Comparison of ENCODE assay signal across 6 fruit fly cellular contexts in genomic region chrX:7937588-7938481, dm6.
TF ChIP-seq lines count a peak whose summit lies in the region.

No protein-coding gene starts in this region.

- peak; percentile 26 for TF ChIP-seq CTCF in whole organism, embryonic (GFP tag; optimal IDR thresholded peaks at IDR 0.05; lab: Kevin White, UChicago)

TF ChIP-seq in whole organism, 6 proteins besides CTCF, POLR2A, EP300 and RAD21:
- TF ChIP-seq EcR (GFP tag; optimal IDR thresholded peaks at IDR 0.05; lab: Kevin White, UChicago) (peak in 1 of 2 experiments; percentile 91), pan (optimal IDR thresholded peaks at IDR 0.05; lab: Kevin White, UChicago) (no peak), CG8478 (optimal IDR thresholded peaks at IDR 0.05; lab: Kevin White, UChicago) (peak; percentile 34)

TF ChIP-seq in whole organism, adult, 20 proteins besides CTCF, POLR2A, EP300 and RAD21 (continues in another document):
- TF ChIP-seq cnc (optimal IDR thresholded peaks at IDR 0.05; lab: Kevin White, UChicago) (no peak), Clk (GFP tag; optimal IDR thresholded peaks at IDR 0.05; lab: Kevin White, UChicago) (peak; percentile 71), bab1 (GFP tag; optimal IDR thresholded peaks at IDR 0.05; lab: Kevin White, UChicago) (peak; percentile 64), CG5204 (GFP tag; optimal IDR thresholded peaks at IDR 0.05; lab: Kevin White, UChicago) (peak; percentile 83), CG14711 (tag; optimal IDR thresholded peaks at IDR 0.05; lab: Kevin White, UChicago) (peak; percentile 50), CG7101 (tag; optimal IDR thresholded peaks at IDR 0.05; lab: Kevin White, UChicago) (peak; percentile 75), Mnt (GFP tag; optimal IDR thresholded peaks at IDR 0.05; lab: Kevin White, UChicago) (peak; percentile 69), ovo (GFP tag; optimal IDR thresholded peaks at IDR 0.05; lab: Kevin White, UChicago) (no peak), CG33017 (tag; optimal IDR thresholded peaks at IDR 0.05; lab: Kevin White, UChicago) (no peak), cic (GFP tag; optimal IDR thresholded peaks at IDR 0.05; lab: Kevin White, UChicago) (no peak), CG7045 (GFP tag; optimal IDR thresholded peaks at IDR 0.05; lab: Kevin White, UChicago) (peak; percentile 86), pad (GFP tag; optimal IDR thresholded peaks at IDR 0.05; lab: Kevin White, UChicago) (peak; percentile 89), Hr96 (GFP tag; optimal IDR thresholded peaks at IDR 0.05; lab: Kevin White, UChicago) (peak; percentile 94), CG12768 (GFP tag; optimal IDR thresholded peaks at IDR 0.05; lab: Kevin White, UChicago) (peak; percentile 73), toe (GFP tag; optimal IDR thresholded peaks at IDR 0.05; lab: Kevin White, UChicago) (peak; percentile 60), Crg-1 (GFP tag; optimal IDR thresholded peaks at IDR 0.05; lab: Kevin White, UChicago) (peak; percentile 79), CG11617 (GFP tag; optimal IDR thresholded peaks at IDR 0.05; lab: Kevin White, UChicago) (peak; percentile 92), CG1620 (GFP tag; optimal IDR thresholded peaks at IDR 0.05; lab: Kevin White, UChicago) (peak; percentile 79)

TF ChIP-seq in whole organism, embryonic, 481 proteins besides CTCF, POLR2A, EP300 and RAD21 (continues in another document):
- TF ChIP-seq bigmax (GFP tag; optimal IDR thresholded peaks at IDR 0.05; lab: Kevin White, UChicago) (no peak), Hmr (GFP tag; optimal IDR thresholded peaks at IDR 0.05; lab: Kevin White, UChicago) (peak; percentile 58), onecut (GFP tag; IDR thresholded peaks at IDR 0.05; lab: Robert Waterston, UW) (peak; percentile 71), repo (GFP tag; optimal IDR thresholded peaks at IDR 0.05; lab: Kevin White, UChicago) (peak; percentile 53), ftz-f1 (GFP tag; optimal IDR thresholded peaks at IDR 0.05; lab: Kevin White, UChicago) (no peak), ap (GFP tag; IDR thresholded peaks at IDR 0.05; lab: Robert Waterston, UW) (peak; percentile 47; the same call in 1 of the 2 replicates), CG2889 (GFP tag; IDR thresholded peaks at IDR 0.05; lab: Robert Waterston, UW) (0 out of 3 replicates have a peak, but pooled peaks have one; percentile 15), chn (GFP tag; optimal IDR thresholded peaks at IDR 0.05; lab: Kevin White, UChicago) (peak; percentile 82), Rx (GFP tag; IDR thresholded peaks at IDR 0.05; lab: Robert Waterston, UW) (peak; percentile 65; the same call in 1 of the 2 replicates), sug (tag; optimal IDR thresholded peaks at IDR 0.05; lab: Kevin White, UChicago) (peak; percentile 42), trem (tag; optimal IDR thresholded peaks at IDR 0.05; lab: Kevin White, UChicago) (peak; percentile 58), CoRest (tag; optimal IDR thresholded peaks at IDR 0.05; lab: Kevin White, UChicago) (peak; percentile 91), CG15514 (GFP tag; optimal IDR thresholded peaks at IDR 0.05; lab: Kevin White, UChicago) (peak; percentile 7), sens-2 (GFP tag; IDR thresholded peaks at IDR 0.05; lab: Robert Waterston, UW) (peak; percentile 56), ewg (GFP tag; optimal IDR thresholded peaks at IDR 0.05; lab: Kevin White, UChicago) (peak; percentile 80), chinmo (GFP tag; IDR thresholded peaks at IDR 0.05; lab: Robert Waterston, UW; ENCODE audit: partially characterized antibody) (0 out of 4 replicates have a peak, but pooled peaks have one; percentile 36)

TF ChIP-seq in whole organism, prepupa, 60 proteins besides CTCF, POLR2A, EP300 and RAD21 (continues in another document):
- TF ChIP-seq CG9139 (GFP tag; optimal IDR thresholded peaks at IDR 0.05; lab: Kevin White, UChicago) = no peak
- TF ChIP-seq eg (GFP tag; IDR thresholded peaks at IDR 0.05; lab: Robert Waterston, UW) = peak; percentile 81
- peak; percentile 88 for TF ChIP-seq Hr4 (GFP tag; optimal IDR thresholded peaks at IDR 0.05; lab: Kevin White, UChicago)
- peak; percentile 26 for TF ChIP-seq CG6854 (GFP tag; optimal IDR thresholded peaks at IDR 0.05; lab: Kevin White, UChicago)
- TF ChIP-seq Eip78C (GFP tag; lab: Kevin White, UChicago) = peak; percentile 93
- no peak for TF ChIP-seq Eip93F (GFP tag; optimal IDR thresholded peaks at IDR 0.05; lab: Kevin White, UChicago)
- peak; percentile 83 for TF ChIP-seq fd59A (GFP tag; optimal IDR thresholded peaks at IDR 0.05; lab: Kevin White, UChicago)
- TF ChIP-seq CG1621 (tag; optimal IDR thresholded peaks at IDR 0.05; lab: Kevin White, UChicago) = peak; percentile 57
- TF ChIP-seq CG6276 (GFP tag; optimal IDR thresholded peaks at IDR 0.05; lab: Kevin White, UChicago) = peak; percentile 89
- peak; percentile 79 for TF ChIP-seq CG3919 (GFP tag; optimal IDR thresholded peaks at IDR 0.05; lab: Kevin White, UChicago)
- TF ChIP-seq Smox (GFP tag; optimal IDR thresholded peaks at IDR 0.05; lab: Kevin White, UChicago) = peak; percentile 82
- peak; percentile 86 for TF ChIP-seq pdm3 (GFP tag; optimal IDR thresholded peaks at IDR 0.05; lab: Kevin White, UChicago)
- peak; percentile 64 for TF ChIP-seq CG11902 (GFP tag; optimal IDR thresholded peaks at IDR 0.05; lab: Kevin White, UChicago)
- TF ChIP-seq CG8319 (GFP tag; optimal IDR thresholded peaks at IDR 0.05; lab: Kevin White, UChicago) = peak; percentile 62
- peak; percentile 67 for TF ChIP-seq CG16779 (tag; optimal IDR thresholded peaks at IDR 0.05; lab: Kevin White, UChicago)
- peak; percentile 87 for TF ChIP-seq dac (GFP tag; optimal IDR thresholded peaks at IDR 0.05; lab: Kevin White, UChicago)
- peak; percentile 85 for TF ChIP-seq CG10631 (GFP tag; optimal IDR thresholded peaks at IDR 0.05; lab: Kevin White, UChicago)
- TF ChIP-seq spab (GFP tag; optimal IDR thresholded peaks at IDR 0.05; lab: Kevin White, UChicago) = peak; percentile 72
- TF ChIP-seq achi (GFP tag; optimal IDR thresholded peaks at IDR 0.05; lab: Kevin White, UChicago) = peak; percentile 83

TF ChIP-seq in whole organism, pupa, 21 proteins besides CTCF, POLR2A, EP300 and RAD21 (continues in another document):
- TF ChIP-seq CG10348 (GFP tag; IDR thresholded peaks at IDR 0.05; lab: Robert Waterston, UW) (peak; percentile 47), Pif1A (GFP tag; optimal IDR thresholded peaks at IDR 0.05; lab: Kevin White, UChicago) (peak; percentile 87), CG34367 (tag; optimal IDR thresholded peaks at IDR 0.05; lab: Kevin White, UChicago) (peak; percentile 64), fd96Ca (GFP tag; IDR thresholded peaks at IDR 0.05; lab: Robert Waterston, UW) (peak; percentile 85), CG4496 (GFP tag; IDR thresholded peaks at IDR 0.05; lab: Robert Waterston, UW) (no peak; the same call in 1 of the 3 replicates), CG15710 (tag; optimal IDR thresholded peaks at IDR 0.05; lab: Kevin White, UChicago) (peak; percentile 75), CG13204 (GFP tag; optimal IDR thresholded peaks at IDR 0.05; lab: Kevin White, UChicago) (no peak), EcR (GFP tag; optimal IDR thresholded peaks at IDR 0.05; lab: Kevin White, UChicago) (peak; percentile 91), CG14655 (GFP tag; optimal IDR thresholded peaks at IDR 0.05; lab: Kevin White, UChicago) (peak; percentile 90), Ets98B (GFP tag; IDR thresholded peaks at IDR 0.05; lab: Robert Waterston, UW) (peak; percentile 55; the same call in 1 of the 2 replicates), CG8159 (tag; optimal IDR thresholded peaks at IDR 0.05; lab: Kevin White, UChicago) (peak; percentile 83), gl (tag; optimal IDR thresholded peaks at IDR 0.05; lab: Kevin White, UChicago) (no peak), Snoo (tag; optimal IDR thresholded peaks at IDR 0.05; lab: Kevin White, UChicago) (peak; percentile 79), Pif1B (GFP tag; optimal IDR thresholded peaks at IDR 0.05; lab: Kevin White, UChicago) (peak; percentile 65), CG9948 (tag; optimal IDR thresholded peaks at IDR 0.05; lab: Kevin White, UChicago) (peak; percentile 75), CG17806 (tag; optimal IDR thresholded peaks at IDR 0.05; lab: Kevin White, UChicago) (peak; percentile 54), D1 (tag; optimal IDR thresholded peaks at IDR 0.05; lab: Kevin White, UChicago) (no peak), CG8301 (tag; optimal IDR thresholded peaks at IDR 0.05; lab: Kevin White, UChicago) (peak; percentile 84), CG32121 (GFP tag; IDR thresholded peaks at IDR 0.05; lab: Robert Waterston, UW) (peak; percentile 82), rn (GFP tag; IDR thresholded peaks at IDR 0.05; lab: Robert Waterston, UW) (peak; percentile 34; the same call in 1 of the 2 replicates)

TF ChIP-seq in whole organism, wandering third instar larva, 38 proteins besides CTCF, POLR2A, EP300 and RAD21 (continues in another document):
- TF ChIP-seq Dif (GFP tag; optimal IDR thresholded peaks at IDR 0.05; lab: Kevin White, UChicago; ENCODE audit: partially characterized antibody) = peak; percentile 34
- TF ChIP-seq Vsx2 (GFP tag; optimal IDR thresholded peaks at IDR 0.05; lab: Kevin White, UChicago; ENCODE audit: partially characterized antibody) = no peak
- no peak for TF ChIP-seq CrebA (GFP tag; optimal IDR thresholded peaks at IDR 0.05; lab: Kevin White, UChicago; ENCODE audit: borderline replicate concordance)
- no peak for TF ChIP-seq Rel (GFP tag; optimal IDR thresholded peaks at IDR 0.05; lab: Kevin White, UChicago)
- TF ChIP-seq Rel (tag; optimal IDR thresholded peaks at IDR 0.05; lab: Kevin White, UChicago) = peak; percentile 53
- peak; percentile 75 for TF ChIP-seq dmrt93B (GFP tag; optimal IDR thresholded peaks at IDR 0.05; lab: Kevin White, UChicago)
- peak; percentile 58 for TF ChIP-seq psq (GFP tag; optimal IDR thresholded peaks at IDR 0.05; lab: Kevin White, UChicago)
- peak in 1 of 2 experiments; percentile 80 for TF ChIP-seq foxo (GFP tag; optimal IDR thresholded peaks at IDR 0.05; lab: Kevin White, UChicago)
- no peak for TF ChIP-seq Mio (GFP tag; optimal IDR thresholded peaks at IDR 0.05; lab: Kevin White, UChicago)
- TF ChIP-seq sage (GFP tag; optimal IDR thresholded peaks at IDR 0.05; lab: Kevin White, UChicago) = no peak
- no peak for TF ChIP-seq Abd-B (GFP tag; optimal IDR thresholded peaks at IDR 0.05; lab: Kevin White, UChicago)
- no peak for TF ChIP-seq Dfd (GFP tag; optimal IDR thresholded peaks at IDR 0.05; lab: Kevin White, UChicago)
- no peak for TF ChIP-seq dsf (GFP tag; optimal IDR thresholded peaks at IDR 0.05; lab: Kevin White, UChicago; ENCODE audit: borderline replicate concordance)
- peak; percentile 71 for TF ChIP-seq br (GFP tag; optimal IDR thresholded peaks at IDR 0.05; lab: Kevin White, UChicago)
- TF ChIP-seq CG9705 (GFP tag; optimal IDR thresholded peaks at IDR 0.05; lab: Kevin White, UChicago) = peak; percentile 41
- TF ChIP-seq CG32264 (GFP tag; optimal IDR thresholded peaks at IDR 0.05; lab: Kevin White, UChicago) = peak; percentile 69
- peak; percentile 59 for TF ChIP-seq Jra (GFP tag; optimal IDR thresholded peaks at IDR 0.05; lab: Kevin White, UChicago)
- no peak for TF ChIP-seq pan (optimal IDR thresholded peaks at IDR 0.05; lab: Kevin White, UChicago)
- peak; percentile 75 for TF ChIP-seq woc (GFP tag; optimal IDR thresholded peaks at IDR 0.05; lab: Kevin White, UChicago)
- peak; percentile 87 for TF ChIP-seq fru (GFP tag; optimal IDR thresholded peaks at IDR 0.05; lab: Kevin White, UChicago)
- TF ChIP-seq jim (GFP tag; optimal IDR thresholded peaks at IDR 0.05; lab: Kevin White, UChicago) = no peak
- TF ChIP-seq h (GFP tag; optimal IDR thresholded peaks at IDR 0.05; lab: Kevin White, UChicago) = peak; percentile 70
